Worm (Caenorhabditis elegans) whole organism, L4 larva: ENCODE results near the gene F53B1.3.

ENCODE experiments used
- D1046.2 ChIP-seq: fragments of 200-800 bp; sonication (Bioruptor generic); IDR thresholded peaks from 2 replicates; pipeline ENCODE4 v1.3.6; 2022; ENCODE audit warnings: missing genetic modification characterization, missing compliant biosample characterization
- F37D6.2 ChIP-seq: sonication (generic microtip); optimal IDR thresholded peaks from 2 replicates; lab custom pipeline; 2016; ENCODE audit warnings: mild to moderate bottlenecking, missing genetic modification characterization, missing compliant biosample characterization
- Y48G9A.11 ChIP-seq: fragments of 200-800 bp; sonication (Bioruptor generic); IDR thresholded peaks from 2 replicates; pipeline ENCODE4 v1.3.6; 2022; ENCODE audit warnings: missing genetic modification reagents, missing genetic modification characterization, missing compliant biosample characterization
- Y5F2A.4 ChIP-seq: fragments of 200-800 bp; sonication (Bioruptor generic); optimal IDR thresholded peaks from 2 replicates; lab custom pipeline; 2018; ENCODE audit warnings: mild to moderate bottlenecking, missing genetic modification characterization, missing compliant biosample characterization
- Y75B8A.6 ChIP-seq: fragments of 200-800 bp; sonication (Bioruptor generic); IDR thresholded peaks from 2 replicates; pipeline ENCODE4 v1.3.6; 2022; ENCODE audit warnings: missing genetic modification reagents, missing genetic modification characterization, missing compliant biosample characterization
- aha-1 ChIP-seq: fragments of 150-350 bp; peaks from one replicate; lab custom pipeline; 2014; ENCODE audit warnings: missing biosample characterization, missing genetic modification characterization
- aly-2 ChIP-seq: sonication (generic microtip); optimal IDR thresholded peaks from 2 replicates; lab custom pipeline; 2018; ENCODE audit warnings: missing biosample characterization, missing genetic modification characterization
- arid-1 ChIP-seq: fragments of 200-800 bp; sonication (Bioruptor generic); conservative IDR thresholded peaks from 2 replicates; pipeline ENCODE4 v1.3.6; 2022; ENCODE audit warnings: missing genetic modification reagents, missing genetic modification characterization, missing compliant biosample characterization
- ces-1 ChIP-seq: fragments of 150-350 bp; sonication (generic microtip); optimal IDR thresholded peaks from 4 replicates; lab custom pipeline; 2014; ENCODE audit warnings: missing biosample characterization, missing genetic modification reagents, missing genetic modification characterization
- cey-2 ChIP-seq: sonication (generic microtip); optimal IDR thresholded peaks from 3 replicates; lab custom pipeline; 2017; ENCODE audit warnings: missing genetic modification characterization, mild to moderate bottlenecking, missing compliant biosample characterization, antibody characterized with exemption, borderline replicate concordance; ENCODE audit not compliant: insufficient read depth
- ctbp-1 ChIP-seq: fragments of 200-800 bp; sonication (Bioruptor generic); IDR thresholded peaks from 2 replicates; pipeline ENCODE4 v1.3.6; 2022; ENCODE audit warnings: missing genetic modification reagents, missing genetic modification characterization, missing compliant biosample characterization
- egl-27 ChIP-seq: sonication (generic microtip); optimal IDR thresholded peaks from 3 replicates; lab custom pipeline; 2017; ENCODE audit warnings: missing biosample characterization, missing genetic modification reagents, missing genetic modification characterization
- fkh-10 ChIP-seq: fragments of 150-350 bp; optimal IDR thresholded peaks from 2 replicates; lab custom pipeline; 2014; ENCODE audit warnings: missing biosample characterization, missing genetic modification reagents, missing genetic modification characterization
- gei-8 ChIP-seq: fragments of 200-800 bp; sonication (Bioruptor generic); optimal IDR thresholded peaks from 2 replicates; lab custom pipeline; 2018; ENCODE audit warnings: mild to moderate bottlenecking, missing genetic modification characterization, missing compliant biosample characterization
- hlh-30 ChIP-seq: sonication (generic microtip); optimal IDR thresholded peaks from 2 replicates; lab custom pipeline; 2017; ENCODE audit warnings: antibody characterized with exemption, mild to moderate bottlenecking, missing genetic modification characterization, missing compliant biosample characterization; ENCODE audit not compliant: insufficient read depth
- jun-1 ChIP-seq: fragments of 150-350 bp; optimal IDR thresholded peaks from 2 replicates; lab custom pipeline; 2014; ENCODE audit warnings: missing biosample characterization, missing genetic modification reagents, missing genetic modification characterization
- lim-7 ChIP-seq: fragments of 200-800 bp; sonication (Bioruptor generic); IDR thresholded peaks from 2 replicates; pipeline ENCODE4 v1.3.6; 2022; ENCODE audit warnings: missing genetic modification characterization, missing compliant biosample characterization
- lin-38 ChIP-seq: fragments of 200-800 bp; sonication (Bioruptor generic); IDR thresholded peaks from 2 replicates; pipeline ENCODE4 v1.3.6; 2022; ENCODE audit warnings: missing genetic modification reagents, missing genetic modification characterization, missing compliant biosample characterization
- lin-39 ChIP-seq: fragments of 150-350 bp; optimal IDR thresholded peaks from 2 replicates; lab custom pipeline; 2014; ENCODE audit warnings: missing biosample characterization, missing genetic modification reagents, missing genetic modification characterization
- lsy-2 ChIP-seq, 2 experiments: fragments of 150-350 bp in 1 of 2; sonication (generic microtip) in 1 of 2; optimal IDR thresholded peaks; 2 replicates each; lab custom pipeline; 2014 to 2017; ENCODE audit warnings: missing biosample characterization in 2 of 2, missing genetic modification characterization in 2 of 2
- madf-5 ChIP-seq, 2 experiments: fragments of 200-800 bp; sonication (Bioruptor generic); IDR thresholded peaks; 2 replicates each; pipeline ENCODE4 v1.3.6; 2022; ENCODE audit warnings: missing compliant biosample characterization in 2 of 2, missing genetic modification characterization in 2 of 2
- mdt-29 ChIP-seq: fragments of 200-800 bp; sonication (Bioruptor generic); IDR thresholded peaks from 2 replicates; pipeline ENCODE4 v1.3.6; 2022; ENCODE audit warnings: missing genetic modification reagents, missing genetic modification characterization, missing compliant biosample characterization
- nhr-10 ChIP-seq: fragments of 150-350 bp; optimal IDR thresholded peaks from 2 replicates; lab custom pipeline; 2014; ENCODE audit warnings: missing biosample characterization, missing genetic modification characterization
- nhr-111 ChIP-seq: fragments of 200-800 bp; sonication (Bioruptor generic); optimal IDR thresholded peaks from 2 replicates; lab custom pipeline; 2018; ENCODE audit warnings: mild to moderate bottlenecking, missing genetic modification characterization, missing compliant biosample characterization
- nhr-237 ChIP-seq: sonication (generic microtip); optimal IDR thresholded peaks from 2 replicates; lab custom pipeline; 2017; ENCODE audit warnings: missing biosample characterization, missing genetic modification characterization
- nhr-76 ChIP-seq: fragments of 150-350 bp; optimal IDR thresholded peaks from 2 replicates; lab custom pipeline; 2014; ENCODE audit warnings: missing biosample characterization, missing genetic modification characterization
- pha-4 ChIP-seq, 2 experiments: fragments of 150-350 bp in 1 of 2; fragments of 200-800 bp in 1 of 2; sonication (Bioruptor generic) in 1 of 2; IDR thresholded peaks in 1 of 2; optimal IDR thresholded peaks in 1 of 2; 2 replicates each; pipeline versions ENCODE4 v1.3.6 to Lab custom; 2014 to 2022; ENCODE audit warnings: missing genetic modification characterization in 2 of 2, missing genetic modification reagents in 2 of 2, missing biosample characterization in 1 of 2, missing compliant biosample characterization in 1 of 2
- set-16 ChIP-seq: fragments of 200-800 bp; sonication (Bioruptor generic); IDR thresholded peaks from 2 replicates; pipeline ENCODE4 v1.3.6; 2022; ENCODE audit warnings: missing genetic modification reagents, missing genetic modification characterization, missing compliant biosample characterization
- spr-3 ChIP-seq: fragments of 200-800 bp; sonication (Bioruptor generic); optimal IDR thresholded peaks from 2 replicates; lab custom pipeline; 2018; ENCODE audit warnings: mild to moderate bottlenecking, missing genetic modification characterization, missing compliant biosample characterization
- tag-97 ChIP-seq: fragments of 200-800 bp; sonication (Bioruptor generic); IDR thresholded peaks from 2 replicates; pipeline ENCODE4 v1.3.6; 2022; ENCODE audit warnings: missing genetic modification characterization, missing compliant biosample characterization
- unc-62 ChIP-seq, 3 experiments: fragments of 150-350 bp in 1 of 3; sonication (generic microtip); optimal IDR thresholded peaks in 2 of 3; peaks in 1 of 3; 1 replicate in 1 of 3; 2 replicates in 2 of 3; lab custom pipeline; 2014 to 2017; ENCODE audit warnings: missing biosample characterization in 3 of 3, missing genetic modification characterization in 3 of 3, missing genetic modification reagents in 3 of 3, missing genotype in 1 of 3
- vab-7 ChIP-seq: fragments of 200-800 bp; sonication (Bioruptor generic); IDR thresholded peaks from 2 replicates; pipeline ENCODE4 v1.3.6; 2022; ENCODE audit warnings: missing genetic modification reagents, missing genetic modification characterization, missing compliant biosample characterization
- zfp-3 ChIP-seq: fragments of 200-800 bp; sonication (Bioruptor generic); conservative IDR thresholded peaks from 2 replicates; pipeline ENCODE4 v1.3.6; 2022; ENCODE audit warnings: missing genetic modification reagents, missing genetic modification characterization, missing compliant biosample characterization
- zip-2 ChIP-seq: fragments of 150-350 bp; optimal IDR thresholded peaks from 2 replicates; lab custom pipeline; 2014; ENCODE audit warnings: missing biosample characterization, missing genetic modification characterization

Gene F53B1.3

ce11 chrX:2075169-2075568 is 30.2 kb upstream of the F53B1.3 start:
- peak in 1 of 2 experiments; percentile 36 for TF ChIP-seq unc-62 (GFP tag; optimal IDR thresholded peaks at IDR 0.05 in 1 of 2; lab: Kevin White, UChicago)
- no peak for TF ChIP-seq unc-62 (tag; optimal IDR thresholded peaks at IDR 0.05; lab: Kevin White, UChicago)
- peak; percentile 30 for TF ChIP-seq hlh-30
- no peak for TF ChIP-seq lim-7 (GFP tag; lab: Robert Waterston, UW)
- no peak for TF ChIP-seq gei-8

- TF ChIP-seq nhr-10 (tag; lab: Kevin White, UChicago) = no peak
- peak; percentile 89 for TF ChIP-seq aha-1 (tag; lab: Kevin White, UChicago)
- no peak for TF ChIP-seq Y48G9A.11 (GFP tag; lab: Robert Waterston, UW)
Measured at ce11 chrX:2078822-2079221, 26.6 kb upstream of the F53B1.3 start.

- TF ChIP-seq D1046.2 (GFP tag; lab: Robert Waterston, UW) (no peak), aha-1 (tag; lab: Kevin White, UChicago) (peak; percentile 44)
Measured at ce11 chrX:2079536-2079935, 25.9 kb upstream of the F53B1.3 start, which contains the start of gene F49H12.4. Gene F49H12.4, plus strand, starts transcription at chrX:2079836.

ce11 chrX:2084019-2084418 is 21.4 kb upstream of the F53B1.3 start, which contains the start of gene F49H12.3:
Gene F49H12.3, plus strand, starts transcription at chrX:2084375.
- TF ChIP-seq aha-1 (tag; lab: Kevin White, UChicago) (peak; percentile 70), nhr-111 (GFP tag; lab: Kevin White, UChicago) (no peak)

- TF ChIP-seq gei-8 (no peak), aha-1 (tag; lab: Kevin White, UChicago) (peak; percentile 62)
Measured at ce11 chrX:2084988-2085387, 20.4 kb upstream of the F53B1.3 start, which contains the start of gene F49H12.2. Gene F49H12.2, plus strand, starts transcription at chrX:2085288.

ce11 chrX:2085494-2085893 is 19.9 kb upstream of the F53B1.3 start:
- TF ChIP-seq vab-7 (GFP tag; lab: Robert Waterston, UW) (no peak), zfp-3 (GFP tag; lab: Robert Waterston, UW) (no peak), spr-3 (GFP tag; lab: Kevin White, UChicago) (no peak), jun-1 (no peak)
- TF ChIP-seq, all 104 proteins: peak for 0

- TF ChIP-seq fkh-10 (GFP tag; lab: Kevin White, UChicago) (peak; percentile 62), pha-4 (GFP tag; IDR thresholded peaks at IDR 0.05; lab: Robert Waterston, UW) (no peak), pha-4 (tag; optimal IDR thresholded peaks at IDR 0.05; lab: Kevin White, UChicago) (no peak), ces-1 (GFP tag; lab: Kevin White, UChicago) (peak; percentile 52)
Measured at ce11 chrX:2087716-2088115, 17.7 kb upstream of the F53B1.3 start.

ce11 chrX:2089434-2089833 is 16.0 kb upstream of the F53B1.3 start, which contains the start of gene lsy-2:
Gene lsy-2, plus strand, starts transcription at chrX:2089704.
- TF ChIP-seq zfp-3 (GFP tag; lab: Robert Waterston, UW) (no peak), nhr-237 (tag; lab: Kevin White, UChicago) (no peak), Y75B8A.6 (no peak), ctbp-1 (GFP tag; lab: Robert Waterston, UW) (0 out of 2 replicates have a peak, but pooled peaks have one; percentile 15), Y48G9A.11 (GFP tag; lab: Robert Waterston, UW) (no peak), pha-4 (GFP tag; IDR thresholded peaks at IDR 0.05; lab: Robert Waterston, UW) (no peak), pha-4 (tag; optimal IDR thresholded peaks at IDR 0.05; lab: Kevin White, UChicago) (no peak), tag-97 (GFP tag; lab: Robert Waterston, UW) (no peak), ces-1 (GFP tag; lab: Kevin White, UChicago) (no peak), vab-7 (GFP tag; lab: Robert Waterston, UW) (0 out of 2 replicates have a peak, but pooled peaks have one; percentile 15), nhr-111 (GFP tag; lab: Kevin White, UChicago) (no peak), lsy-2 (tag; optimal IDR thresholded peaks at IDR 0.05; lab: Kevin White, UChicago) (no peak), lin-38 (GFP tag; lab: Robert Waterston, UW) (no peak), arid-1 (GFP tag; lab: Robert Waterston, UW) (no peak), set-16 (GFP tag; lab: Robert Waterston, UW) (0 out of 2 replicates have a peak, but pooled peaks have one; percentile 30), aly-2 (tag; lab: Kevin White, UChicago) (no peak), madf-5 (GFP tag; IDR thresholded peaks at IDR 0.05; lab: Robert Waterston, UW) (no peak), nhr-10 (tag; lab: Kevin White, UChicago) (no peak), mdt-29 (GFP tag; lab: Robert Waterston, UW) (no peak), nhr-76 (no peak), egl-27 (tag; lab: Kevin White, UChicago) (no peak), F37D6.2 (tag; lab: Kevin White, UChicago) (no peak), lin-39 (no peak), cey-2 (tag; lab: Kevin White, UChicago) (no peak), Y5F2A.4 (GFP tag; lab: Kevin White, UChicago) (no peak), zip-2 (tag; lab: Kevin White, UChicago) (no peak)
